Worm (Caenorhabditis elegans): ENCODE data around the gene ZK688.1.
A peak's percentile ranks its signal among the peaks of the same experiment; 100 is the strongest.

Gene ZK688.1

DNA sequence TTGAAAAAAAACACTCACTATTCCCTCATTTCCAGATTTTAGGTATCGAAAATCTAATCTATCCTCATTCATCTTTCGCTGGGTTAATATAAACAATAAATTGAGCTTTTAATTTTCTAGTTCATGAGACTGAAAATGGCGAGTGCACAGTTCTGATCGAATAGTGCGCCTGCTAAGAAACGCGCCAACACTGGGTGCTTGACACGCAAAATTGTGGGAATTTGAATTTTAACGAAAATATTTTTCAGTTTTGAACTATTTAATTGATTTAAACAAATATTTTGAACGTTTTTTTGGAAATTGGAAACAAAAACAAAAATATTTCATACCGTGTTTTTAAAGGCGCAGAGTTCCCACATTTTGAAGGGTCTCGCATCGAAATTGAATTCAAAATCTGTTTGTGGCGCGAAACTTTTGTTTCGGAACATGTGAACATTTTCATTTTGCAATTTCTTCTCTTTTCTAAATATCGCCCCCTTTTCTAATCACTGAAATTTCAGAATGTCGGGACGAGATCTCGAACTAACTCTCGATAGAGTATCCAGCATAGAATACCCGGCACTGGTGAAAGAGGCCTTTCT lies 19.3 kb downstream of the ZK688.1 start, which contains the start of the genes C29E4.13 and npp-15:
TSS of gene C29E4.13 (minus strand) at position 169 of the 581 bp plus-strand sequence.
TSS of gene npp-15 (plus strand) at position 495 of the 581 bp plus-strand sequence.
- TF ChIP-seq che-1 (tag; optimal IDR thresholded peaks at IDR 0.05) (no peak), fkh-10 (GFP tag; optimal IDR thresholded peaks at IDR 0.05) (no peak), elt-2 (tag; optimal IDR thresholded peaks at IDR 0.05) (no peak), sox-4 (tag; optimal IDR thresholded peaks at IDR 0.05) (no peak), C38D4.7 (GFP tag; optimal IDR thresholded peaks at IDR 0.05) (no peak), unc-3 (GFP tag; conservative IDR thresholded peaks at IDR 0.05) (no peak), unc-3 (tag; optimal IDR thresholded peaks at IDR 0.05) (no peak), ceh-22 (tag; optimal IDR thresholded peaks at IDR 0.05) (no peak), nfya-1 (tag; optimal IDR thresholded peaks at IDR 0.05) (peak; percentile 20), K02D7.2 (tag; optimal IDR thresholded peaks at IDR 0.05) (no peak)

DNA sequence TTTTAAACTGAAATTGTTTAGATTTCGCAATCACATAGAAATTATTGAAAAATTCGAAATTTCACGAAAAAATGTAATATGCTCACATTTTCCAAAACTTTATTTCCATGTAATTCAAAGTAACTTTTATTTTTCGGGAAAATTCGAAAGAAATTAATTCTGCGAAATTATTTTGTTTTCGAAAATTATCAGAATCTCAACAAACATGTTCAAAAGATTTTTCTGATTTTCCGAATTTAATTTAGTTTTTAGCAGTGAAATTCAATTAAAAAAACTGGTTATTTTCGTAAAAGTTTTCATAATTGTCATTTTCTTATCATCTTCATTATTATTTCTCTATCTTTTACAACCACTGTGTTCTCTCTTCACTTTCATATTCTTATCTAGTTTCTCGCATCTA lies 23.9 kb downstream of the ZK688.1 start, which contains the start of gene ran-2:
TSS of gene ran-2 (plus strand) at position 301 of the 400 bp plus-strand sequence.
- TF ChIP-seq ceh-6 (GFP tag; optimal IDR thresholded peaks at IDR 0.05) (no peak), pqm-1 (tag; optimal IDR thresholded peaks at IDR 0.05) (no peak), K09A11.1 (tag; optimal IDR thresholded peaks at IDR 0.05; ENCODE audit: insufficient read depth) (no peak), pax-1 (tag; optimal IDR thresholded peaks at IDR 0.05) (no peak), ceh-18 (tag; optimal IDR thresholded peaks at IDR 0.05) (no peak), syd-9 (tag; optimal IDR thresholded peaks at IDR 0.05) (no peak), unc-86 (tag; optimal IDR thresholded peaks at IDR 0.05) (no peak), hlh-30 (tag; optimal IDR thresholded peaks at IDR 0.05; ENCODE audit: insufficient read depth) (no peak)

ce11 chrIII:7937548-7937947 lies 28.2 kb downstream of the ZK688.1 start, which contains the start of gene C29E4.10:
TSS of gene C29E4.10 (plus strand) at chrIII:7937848.
- TF ChIP-seq ceh-24 (tag; optimal IDR thresholded peaks at IDR 0.05) (no peak), nfya-1 (tag; optimal IDR thresholded peaks at IDR 0.05) (no peak), ets-4 (tag; optimal IDR thresholded peaks at IDR 0.05) (no peak), rnt-1 (tag; optimal IDR thresholded peaks at IDR 0.05) (no peak), lim-6 (tag; optimal IDR thresholded peaks at IDR 0.05) (no peak), ceh-2 (tag; optimal IDR thresholded peaks at IDR 0.05) (no peak)

ce11 chrIII:7940819-7941218 lies 31.5 kb downstream of the ZK688.1 start, which contains the start of gene C29E4.12:
TSS of gene C29E4.12 (plus strand) at chrIII:7941151.
- TF ChIP-seq hlh-8 (tag; optimal IDR thresholded peaks at IDR 0.05) = no peak
- peak; percentile 56 for TF ChIP-seq nfya-1 (tag; optimal IDR thresholded peaks at IDR 0.05)

DNA sequence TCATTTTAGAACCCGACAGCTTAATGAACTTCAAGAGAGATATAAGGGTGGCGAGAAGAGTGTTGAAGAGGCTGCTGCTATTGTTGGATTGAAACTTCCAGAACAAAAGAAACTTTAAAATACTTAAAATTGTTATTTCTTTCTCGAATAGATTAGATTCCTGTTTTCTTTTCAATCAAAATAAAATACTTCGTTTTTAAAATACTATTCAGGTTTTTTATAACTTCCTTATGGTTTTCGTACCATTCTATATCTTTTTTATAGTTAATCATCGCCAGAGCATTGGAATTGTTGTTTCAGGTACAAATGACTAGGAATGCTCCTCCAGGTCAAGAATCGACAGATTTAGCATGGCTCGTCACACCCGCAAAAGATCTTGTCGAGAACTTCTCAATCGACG lies 32.1 kb downstream of the ZK688.1 start, which contains the start of gene kle-2:
TSS of gene kle-2 (plus strand) at position 301 of the 400 bp plus-strand sequence.
- TF ChIP-seq tbx-2 (tag; optimal IDR thresholded peaks at IDR 0.05) = no peak
- TF ChIP-seq tbx-7 (tag; optimal IDR thresholded peaks at IDR 0.05) = no peak
- TF ChIP-seq unc-42 (tag; optimal IDR thresholded peaks at IDR 0.05) = no peak
- no peak for TF ChIP-seq unc-3 (GFP tag; conservative IDR thresholded peaks at IDR 0.05)
- no peak for TF ChIP-seq unc-3 (tag; optimal IDR thresholded peaks at IDR 0.05)
- TF ChIP-seq ceh-30 (tag; optimal IDR thresholded peaks at IDR 0.05) = no peak
- TF ChIP-seq T23F11.4 (GFP tag; optimal IDR thresholded peaks at IDR 0.05) = no peak
- TF ChIP-seq dve-1 (tag; optimal IDR thresholded peaks at IDR 0.05) = no peak
- no peak for TF ChIP-seq ets-4 (tag; optimal IDR thresholded peaks at IDR 0.05)

ce11 chrIII:7946968-7947491 lies 37.7 kb downstream of the ZK688.1 start, which contains the start of gene gsto-1:
TSS of gene gsto-1 (minus strand) at chrIII:7947018.
- TF ChIP-seq sdc-2 (tag; optimal IDR thresholded peaks at IDR 0.05) (no peak), ahr-1 (tag; optimal IDR thresholded peaks at IDR 0.05) (no peak), syd-9 (tag; optimal IDR thresholded peaks at IDR 0.05) (no peak), pha-2 (tag; optimal IDR thresholded peaks at IDR 0.05) (no peak), ceh-30 (tag; optimal IDR thresholded peaks at IDR 0.05) (no peak), hlh-13 (GFP tag; optimal IDR thresholded peaks at IDR 0.05) (no peak), sox-4 (tag; optimal IDR thresholded peaks at IDR 0.05) (no peak), sox-2 (GFP tag; IDR thresholded peaks at IDR 0.05) (no peak), nfya-1 (tag; optimal IDR thresholded peaks at IDR 0.05) (no peak), eyg-1 (tag; optimal IDR thresholded peaks at IDR 0.05) (no peak), zip-5 (tag; optimal IDR thresholded peaks at IDR 0.05) (no peak), ztf-16 (tag; optimal IDR thresholded peaks at IDR 0.05) (no peak), ceh-48 (tag; optimal IDR thresholded peaks at IDR 0.05) (no peak), ceh-9 (tag; optimal IDR thresholded peaks at IDR 0.05) (no peak), pros-1 (tag; optimal IDR thresholded peaks at IDR 0.05) (no peak), rnt-1 (tag; optimal IDR thresholded peaks at IDR 0.05) (no peak), unc-86 (tag; optimal IDR thresholded peaks at IDR 0.05) (no peak), pha-4 (tag; optimal IDR thresholded peaks at IDR 0.05) (no peak)

Data from whole organism, late embryonic.